Worm (Caenorhabditis elegans): ENCODE measurements around the gene W02B12.11.

- TF ChIP-seq ceh-62 (tag; optimal IDR thresholded peaks at IDR 0.05): no peak
- TF ChIP-seq ama-1 (optimal IDR thresholded peaks at IDR 0.05): no peak
- no peak for TF ChIP-seq snpc-4 (tag; optimal IDR thresholded peaks at IDR 0.05)
- no peak for TF ChIP-seq fkh-10 (GFP tag; optimal IDR thresholded peaks at IDR 0.05)
- TF ChIP-seq mdl-1 (tag; optimal IDR thresholded peaks at IDR 0.05): no peak
- TF ChIP-seq lin-39 (tag; optimal IDR thresholded peaks at IDR 0.05): no peak
- TF ChIP-seq dmd-8 (GFP tag; IDR thresholded peaks at IDR 0.05): no peak
- TF ChIP-seq Y75B8A.6 (GFP tag; IDR thresholded peaks at IDR 0.05): no peak
- TF ChIP-seq pqm-1 (tag; optimal IDR thresholded peaks at IDR 0.05): no peak
Observed at ce11 chrII:11455140-11455539, 18.5 kb upstream of the W02B12.11 start.
